Worm (Caenorhabditis elegans) whole organism, early embryonic: ENCODE data around the gene sri-73.

ENCODE experiments used
- F13C5.2 ChIP-seq: sonication (generic microtip); optimal IDR thresholded peaks from 2 replicates; lab custom pipeline; 2017; ENCODE audit warnings: mild to moderate bottlenecking, missing genetic modification characterization, inconsistent platforms, missing compliant biosample characterization
- aly-1 ChIP-seq: sonication (generic microtip); optimal IDR thresholded peaks from 2 replicates; lab custom pipeline; 2016; ENCODE audit warnings: missing genetic modification characterization, missing compliant biosample characterization
- ama-1 ChIP-seq: fragments of 150-350 bp; optimal IDR thresholded peaks from 2 replicates; lab custom pipeline; 2014
- ceh-13 ChIP-seq: fragments of 200-800 bp; sonication (Bioruptor generic); optimal IDR thresholded peaks from 2 replicates; lab custom pipeline; 2018; ENCODE audit warnings: mild to moderate bottlenecking, missing genetic modification characterization, missing compliant biosample characterization
- ceh-36 ChIP-seq: sonication (generic microtip); optimal IDR thresholded peaks from 2 replicates; lab custom pipeline; 2016; ENCODE audit warnings: missing genetic modification characterization, inconsistent platforms, missing compliant biosample characterization
- flt-1 ChIP-seq: fragments of 200-800 bp; sonication (Bioruptor generic); IDR thresholded peaks from 2 replicates; pipeline ENCODE4 v1.3.6; 2022; ENCODE audit warnings: missing genetic modification characterization, missing compliant biosample characterization
- hmbx-1 ChIP-seq: sonication (generic microtip); optimal IDR thresholded peaks from 2 replicates; lab custom pipeline; 2016; ENCODE audit warnings: mild to moderate bottlenecking, missing genetic modification characterization, missing compliant biosample characterization
- hmg-4 ChIP-seq: fragments of 200-800 bp; sonication (Bioruptor generic); optimal IDR thresholded peaks from 2 replicates; lab custom pipeline; 2018; ENCODE audit warnings: mild to moderate bottlenecking, missing genetic modification characterization, missing compliant biosample characterization
- hnd-1 ChIP-seq: sonication (generic microtip); optimal IDR thresholded peaks from 2 replicates; lab custom pipeline; 2016; ENCODE audit warnings: missing genetic modification characterization, missing compliant biosample characterization
- scrt-1 ChIP-seq: fragments of 200-800 bp; sonication (Bioruptor generic); IDR thresholded peaks from 2 replicates; pipeline ENCODE4 v1.3.6; 2022; ENCODE audit warnings: missing genetic modification characterization, missing compliant biosample characterization
- tra-4 ChIP-seq: sonication (generic microtip); optimal IDR thresholded peaks from 2 replicates; lab custom pipeline; 2017; ENCODE audit warnings: missing genetic modification characterization, missing compliant biosample characterization

ce11 chrV:597823-598222 is 31.9 kb upstream of the sri-73 start:
- TF ChIP-seq ceh-13 (GFP tag; lab: Kevin White, UChicago), result no peak
- no peak for TF ChIP-seq hmbx-1 (tag; lab: Kevin White, UChicago)
- no peak for TF ChIP-seq ama-1 (lab: Kevin White, UChicago)
- TF ChIP-seq flt-1 (GFP tag; lab: Robert Waterston, UW), result no peak
- no peak for TF ChIP-seq ceh-36 (tag; lab: Kevin White, UChicago)
- no peak for TF ChIP-seq aly-1 (tag; lab: Kevin White, UChicago)
- no peak for TF ChIP-seq hnd-1 (tag; lab: Kevin White, UChicago)
- no peak for TF ChIP-seq scrt-1 (GFP tag; lab: Robert Waterston, UW)
- no peak for TF ChIP-seq tra-4
- TF ChIP-seq hmg-4 (GFP tag; lab: Kevin White, UChicago), result no peak
- TF ChIP-seq F13C5.2 (tag; lab: Kevin White, UChicago), result no peak
